Worm (Caenorhabditis elegans) whole organism, late embryonic: ENCODE measurements around the gene mrps-34.

Source experiments
- C08G9.2 ChIP-seq: sonication (generic microtip); optimal IDR thresholded peaks from 2 replicates; lab custom pipeline; 2016; ENCODE audit warnings: mild to moderate bottlenecking, missing genetic modification characterization, moderate library complexity, missing compliant biosample characterization
- C38D4.7 ChIP-seq: fragments of 200-800 bp; sonication (Bioruptor generic); optimal IDR thresholded peaks from 2 replicates; lab custom pipeline; 2018; ENCODE audit warnings: mild to moderate bottlenecking, missing genetic modification characterization, moderate library complexity, missing compliant biosample characterization
- F13H6.1 ChIP-seq: sonication (generic microtip); optimal IDR thresholded peaks from 2 replicates; lab custom pipeline; 2016; ENCODE audit warnings: missing genetic modification characterization, missing compliant biosample characterization
- K02D7.2 ChIP-seq: sonication (generic microtip); optimal IDR thresholded peaks from 2 replicates; lab custom pipeline; 2017; ENCODE audit warnings: mild to moderate bottlenecking, missing genetic modification characterization, missing compliant biosample characterization
- T23F11.4 ChIP-seq: fragments of 200-800 bp; sonication (Bioruptor generic); optimal IDR thresholded peaks from 2 replicates; lab custom pipeline; 2018; ENCODE audit warnings: mild to moderate bottlenecking, missing genetic modification characterization, missing compliant biosample characterization
- ahr-1 ChIP-seq: sonication (generic microtip); optimal IDR thresholded peaks from 2 replicates; lab custom pipeline; 2016; ENCODE audit warnings: missing genetic modification characterization, missing compliant biosample characterization
- ama-1 ChIP-seq: fragments of 150-350 bp; optimal IDR thresholded peaks from 2 replicates; lab custom pipeline; 2014
- ceh-14 ChIP-seq: sonication (generic microtip); optimal IDR thresholded peaks from 2 replicates; lab custom pipeline; 2016; ENCODE audit warnings: missing genotype, missing genetic modification characterization, missing compliant biosample characterization
- ceh-18 ChIP-seq: sonication (generic microtip); optimal IDR thresholded peaks from 2 replicates; lab custom pipeline; 2016; ENCODE audit warnings: missing genetic modification characterization, missing compliant biosample characterization
- ceh-19 ChIP-seq: fragments of 200-800 bp; sonication (Bioruptor generic); optimal IDR thresholded peaks from 2 replicates; lab custom pipeline; 2018; ENCODE audit warnings: mild to moderate bottlenecking, missing genetic modification characterization, missing compliant biosample characterization
- ceh-2 ChIP-seq: sonication (generic microtip); optimal IDR thresholded peaks from 2 replicates; lab custom pipeline; 2016; ENCODE audit warnings: missing genotype, missing genetic modification characterization, missing compliant biosample characterization
- ceh-22 ChIP-seq: sonication (generic microtip); optimal IDR thresholded peaks from 2 replicates; lab custom pipeline; 2017; ENCODE audit warnings: missing biosample characterization, missing genetic modification characterization
- ceh-24 ChIP-seq: sonication (generic microtip); optimal IDR thresholded peaks from 2 replicates; lab custom pipeline; 2016; ENCODE audit warnings: mild to moderate bottlenecking, missing genetic modification characterization, missing compliant biosample characterization
- ceh-30 ChIP-seq: fragments of 150-350 bp; optimal IDR thresholded peaks from 2 replicates; lab custom pipeline; 2014; ENCODE audit warnings: missing biosample characterization, missing genetic modification characterization
- ceh-31 ChIP-seq: sonication (generic microtip); optimal IDR thresholded peaks from 2 replicates; lab custom pipeline; 2016; ENCODE audit warnings: missing genetic modification characterization, missing compliant biosample characterization
- ceh-34 ChIP-seq: sonication (generic microtip); optimal IDR thresholded peaks from 2 replicates; lab custom pipeline; 2016; ENCODE audit warnings: mild to moderate bottlenecking, missing genetic modification characterization, missing compliant biosample characterization
- ceh-45 ChIP-seq: fragments of 200-800 bp; sonication (Bioruptor generic); IDR thresholded peaks from 2 replicates; pipeline ENCODE4 v1.3.6; 2022; ENCODE audit warnings: missing genetic modification reagents, missing genetic modification characterization, missing compliant biosample characterization
- ceh-48 ChIP-seq: sonication (generic microtip); optimal IDR thresholded peaks from 2 replicates; lab custom pipeline; 2016; ENCODE audit warnings: missing genetic modification characterization, inconsistent platforms, missing compliant biosample characterization
- ceh-6 ChIP-seq: fragments of 200-800 bp; sonication (Bioruptor generic); optimal IDR thresholded peaks from 2 replicates; lab custom pipeline; 2018; ENCODE audit warnings: mild to moderate bottlenecking, missing genetic modification characterization, missing compliant biosample characterization
- ceh-9 ChIP-seq: sonication (generic microtip); optimal IDR thresholded peaks from 2 replicates; lab custom pipeline; 2016; ENCODE audit warnings: mild to moderate bottlenecking, missing genetic modification characterization, inconsistent platforms, missing compliant biosample characterization
- che-1 ChIP-seq: sonication (generic microtip); optimal IDR thresholded peaks from 2 replicates; lab custom pipeline; 2016; ENCODE audit warnings: mild to moderate bottlenecking, missing genetic modification characterization, missing compliant biosample characterization
- dmd-4 ChIP-seq: sonication (generic microtip); optimal IDR thresholded peaks from 2 replicates; lab custom pipeline; 2016; ENCODE audit warnings: borderline replicate concordance, missing genetic modification characterization, missing compliant biosample characterization
- dve-1 ChIP-seq: sonication (generic microtip); optimal IDR thresholded peaks from 2 replicates; lab custom pipeline; 2017; ENCODE audit warnings: antibody characterized with exemption, mild to moderate bottlenecking, missing genetic modification characterization, missing compliant biosample characterization
- ets-4 ChIP-seq: sonication (generic microtip); optimal IDR thresholded peaks from 2 replicates; lab custom pipeline; 2016; ENCODE audit warnings: missing genetic modification characterization, missing compliant biosample characterization
- eyg-1 ChIP-seq: sonication (generic microtip); optimal IDR thresholded peaks from 2 replicates; lab custom pipeline; 2016; ENCODE audit warnings: missing genotype, missing genetic modification characterization, missing compliant biosample characterization
- fax-1 ChIP-seq: sonication (generic microtip); optimal IDR thresholded peaks from 2 replicates; lab custom pipeline; 2016; ENCODE audit warnings: missing genotype, missing genetic modification characterization, missing compliant biosample characterization
- fkh-10 ChIP-seq: fragments of 150-350 bp; optimal IDR thresholded peaks from 2 replicates; lab custom pipeline; 2014; ENCODE audit warnings: missing biosample characterization, missing genetic modification reagents, missing genetic modification characterization
- gmeb-2 ChIP-seq: sonication (generic microtip); optimal IDR thresholded peaks from 2 replicates; lab custom pipeline; 2016; ENCODE audit warnings: missing genetic modification characterization, inconsistent platforms, missing compliant biosample characterization
- hlh-15 ChIP-seq: sonication (generic microtip); optimal IDR thresholded peaks from 2 replicates; lab custom pipeline; 2016; ENCODE audit warnings: missing genetic modification characterization, missing compliant biosample characterization
- hlh-30 ChIP-seq: sonication (generic microtip); optimal IDR thresholded peaks from 2 replicates; lab custom pipeline; 2017; ENCODE audit warnings: antibody characterized with exemption, missing genetic modification characterization, missing compliant biosample characterization; ENCODE audit not compliant: insufficient read depth
- madf-2 ChIP-seq: sonication (generic microtip); optimal IDR thresholded peaks from 2 replicates; lab custom pipeline; 2017; ENCODE audit warnings: missing genetic modification characterization, missing compliant biosample characterization
- mec-3 ChIP-seq: sonication (generic microtip); optimal IDR thresholded peaks from 2 replicates; lab custom pipeline; 2016; ENCODE audit warnings: borderline replicate concordance, missing genetic modification characterization, missing compliant biosample characterization
- nhr-232 ChIP-seq: sonication (generic microtip); optimal IDR thresholded peaks from 2 replicates; lab custom pipeline; 2016; ENCODE audit warnings: missing genetic modification characterization, missing compliant biosample characterization
- npax-4 ChIP-seq: sonication (generic microtip); optimal IDR thresholded peaks from 2 replicates; lab custom pipeline; 2016; ENCODE audit warnings: missing genetic modification characterization, missing compliant biosample characterization
- odd-2 ChIP-seq: sonication (generic microtip); optimal IDR thresholded peaks from 2 replicates; lab custom pipeline; 2017; ENCODE audit warnings: antibody characterized with exemption, mild to moderate bottlenecking, missing genetic modification characterization, missing compliant biosample characterization
- pag-3 ChIP-seq: sonication (generic microtip); optimal IDR thresholded peaks from 2 replicates; lab custom pipeline; 2016; ENCODE audit warnings: missing compliant biosample characterization, missing genetic modification characterization, borderline replicate concordance
- pat-9 ChIP-seq: fragments of 200-800 bp; sonication (Bioruptor generic); optimal IDR thresholded peaks from 2 replicates; lab custom pipeline; 2018; ENCODE audit warnings: mild to moderate bottlenecking, missing genetic modification characterization, moderate library complexity, missing compliant biosample characterization
- pax-1 ChIP-seq: fragments of 150-350 bp; optimal IDR thresholded peaks from 2 replicates; lab custom pipeline; 2014; ENCODE audit warnings: missing biosample characterization, missing genetic modification characterization
- pha-2 ChIP-seq: sonication (generic microtip); optimal IDR thresholded peaks from 2 replicates; lab custom pipeline; 2017; ENCODE audit warnings: mild to moderate bottlenecking, missing genetic modification characterization, missing compliant biosample characterization
- pha-4 ChIP-seq: fragments of 150-350 bp; optimal IDR thresholded peaks from 2 replicates; lab custom pipeline; 2018; ENCODE audit warnings: missing biosample characterization, missing genetic modification reagents, missing genetic modification characterization
- pqm-1 ChIP-seq: sonication (generic microtip); optimal IDR thresholded peaks from 2 replicates; lab custom pipeline; 2016; ENCODE audit warnings: missing genetic modification characterization, missing compliant biosample characterization
- pros-1 ChIP-seq: fragments of 150-350 bp; optimal IDR thresholded peaks from 2 replicates; lab custom pipeline; 2014; ENCODE audit warnings: missing biosample characterization, missing genetic modification reagents, missing genetic modification characterization
- ref-2 ChIP-seq: sonication (generic microtip); optimal IDR thresholded peaks from 2 replicates; lab custom pipeline; 2016; ENCODE audit warnings: missing genetic modification characterization, missing compliant biosample characterization
- sdc-2 ChIP-seq: sonication (generic microtip); optimal IDR thresholded peaks from 2 replicates; lab custom pipeline; 2016; ENCODE audit warnings: missing genotype, missing genetic modification characterization, missing compliant biosample characterization
- sox-2 ChIP-seq: fragments of 200-800 bp; sonication (Bioruptor generic); IDR thresholded peaks from 2 replicates; pipeline ENCODE4 v1.3.6; 2022; ENCODE audit warnings: missing genetic modification reagents, missing genetic modification characterization, missing compliant biosample characterization
- sox-4 ChIP-seq: sonication (generic microtip); optimal IDR thresholded peaks from 2 replicates; lab custom pipeline; 2017; ENCODE audit warnings: mild to moderate bottlenecking, missing genetic modification characterization, inconsistent platforms, missing compliant biosample characterization
- tbx-2 ChIP-seq: sonication (generic microtip); optimal IDR thresholded peaks from 2 replicates; lab custom pipeline; 2016; ENCODE audit warnings: missing genetic modification characterization, missing compliant biosample characterization
- ttx-3 ChIP-seq: sonication (generic microtip); optimal IDR thresholded peaks from 2 replicates; lab custom pipeline; 2016; ENCODE audit warnings: missing genetic modification reagents, missing genetic modification characterization, missing compliant biosample characterization
- unc-3 ChIP-seq, 2 experiments: fragments of 200-800 bp in 1 of 2; sonication (Bioruptor generic) in 1 of 2; sonication (generic microtip) in 1 of 2; conservative IDR thresholded peaks in 1 of 2; optimal IDR thresholded peaks in 1 of 2; 2 replicates each; pipeline versions ENCODE4 v1.3.6 to Lab custom; 2016 to 2022; ENCODE audit warnings: missing compliant biosample characterization in 2 of 2, missing genetic modification characterization in 2 of 2, missing genetic modification reagents in 1 of 2
- unc-42 ChIP-seq: sonication (generic microtip); optimal IDR thresholded peaks from 2 replicates; lab custom pipeline; 2016; ENCODE audit warnings: missing genotype, missing genetic modification characterization, missing compliant biosample characterization
- unc-86 ChIP-seq: sonication (generic microtip); optimal IDR thresholded peaks from 2 replicates; lab custom pipeline; 2016; ENCODE audit warnings: missing genetic modification characterization, missing compliant biosample characterization
- zip-5 ChIP-seq: sonication (generic microtip); optimal IDR thresholded peaks from 2 replicates; lab custom pipeline; 2016; ENCODE audit warnings: missing genetic modification characterization, missing compliant biosample characterization
- ztf-16 ChIP-seq: sonication (generic microtip); optimal IDR thresholded peaks from 2 replicates; lab custom pipeline; 2017; ENCODE audit warnings: missing genetic modification characterization, missing compliant biosample characterization

The mrps-34 gene

ce11 chrIII:4568455-4568854 is 26.2 kb upstream of the mrps-34 start, which contains the start of gene idhg-1:
Gene idhg-1 (plus strand): TSS chrIII:4568797.
- peak; percentile 85 for TF ChIP-seq ceh-45 (GFP tag; lab: Robert Waterston, UW)
- TF ChIP-seq ref-2 (tag; lab: Kevin White, UChicago), result peak; percentile 99
- no peak for TF ChIP-seq pax-1 (tag; lab: Kevin White, UChicago)
- peak; percentile 94 for TF ChIP-seq C38D4.7 (GFP tag; lab: Kevin White, UChicago)
- TF ChIP-seq sox-2, result peak; percentile 67
- TF ChIP-seq gmeb-2 (tag; lab: Kevin White, UChicago), result peak; percentile 93
- TF ChIP-seq che-1, result peak; percentile 91
- TF ChIP-seq ceh-30 (tag; lab: Kevin White, UChicago), result peak; percentile 48
- TF ChIP-seq ceh-2, result peak; percentile 98
- TF ChIP-seq ttx-3 (tag; lab: Kevin White, UChicago), result peak; percentile 97
- peak; percentile 58 for TF ChIP-seq ceh-9 (tag; lab: Kevin White, UChicago)
- TF ChIP-seq ceh-24 (tag; lab: Kevin White, UChicago), result peak; percentile 94
- peak; percentile 67 for TF ChIP-seq unc-42 (tag; lab: Kevin White, UChicago)
- no peak for TF ChIP-seq pha-4
- peak; percentile 93 for TF ChIP-seq pag-3 (tag; lab: Kevin White, UChicago)
- peak; percentile 87 for TF ChIP-seq ceh-6 (GFP tag; lab: Kevin White, UChicago)
- TF ChIP-seq tbx-2 (tag; lab: Kevin White, UChicago), result peak; percentile 99
- TF ChIP-seq odd-2 (tag; lab: Kevin White, UChicago), result peak; percentile 96
- TF ChIP-seq hlh-30, result peak; percentile 68
- TF ChIP-seq pros-1, result no peak
- peak; percentile 68 for TF ChIP-seq ceh-22 (tag; lab: Kevin White, UChicago)
- TF ChIP-seq ama-1 (lab: Kevin White, UChicago), result no peak
- TF ChIP-seq zip-5 (tag; lab: Kevin White, UChicago), result peak; percentile 94
- peak; percentile 91 for TF ChIP-seq mec-3 (tag; lab: Kevin White, UChicago)
- peak; percentile 94 for TF ChIP-seq dmd-4
- peak; percentile 97 for TF ChIP-seq fax-1
- TF ChIP-seq unc-86 (tag; lab: Kevin White, UChicago), result peak; percentile 97
- peak; percentile 37 for TF ChIP-seq dve-1
- TF ChIP-seq ets-4 (tag; lab: Kevin White, UChicago), result peak; percentile 89
- peak; percentile 97 for TF ChIP-seq unc-3 (GFP tag; conservative IDR thresholded peaks at IDR 0.05; lab: Robert Waterston, UW)
- TF ChIP-seq unc-3 (tag; optimal IDR thresholded peaks at IDR 0.05; lab: Kevin White, UChicago), result peak; percentile 96
- TF ChIP-seq C08G9.2 (tag; lab: Kevin White, UChicago), result peak; percentile 95
- peak; percentile 96 for TF ChIP-seq pat-9 (tag; lab: Kevin White, UChicago)
- peak; percentile 99 for TF ChIP-seq F13H6.1
- TF ChIP-seq ceh-14 (tag; lab: Kevin White, UChicago), result peak; percentile 99
- TF ChIP-seq pqm-1 (tag; lab: Kevin White, UChicago), result peak; percentile 85
- TF ChIP-seq sdc-2 (tag; lab: Kevin White, UChicago), result peak; percentile 88
- peak; percentile 98 for TF ChIP-seq sox-4 (tag; lab: Kevin White, UChicago)
- TF ChIP-seq ceh-34 (tag; lab: Kevin White, UChicago), result peak; percentile 98
- TF ChIP-seq ceh-19 (GFP tag; lab: Kevin White, UChicago), result peak; percentile 96
- TF ChIP-seq T23F11.4 (GFP tag; lab: Kevin White, UChicago), result peak; percentile 92
- TF ChIP-seq npax-4 (tag; lab: Kevin White, UChicago), result peak; percentile 94
- TF ChIP-seq ceh-31 (tag; lab: Kevin White, UChicago), result peak; percentile 98
- TF ChIP-seq madf-2 (tag; lab: Kevin White, UChicago), result peak; percentile 94
- TF ChIP-seq hlh-15, result peak; percentile 97
- peak; percentile 96 for TF ChIP-seq eyg-1 (tag; lab: Kevin White, UChicago)
- TF ChIP-seq ceh-18 (tag; lab: Kevin White, UChicago), result peak; percentile 90
- peak; percentile 90 for TF ChIP-seq fkh-10 (GFP tag; lab: Kevin White, UChicago)
- peak; percentile 96 for TF ChIP-seq ceh-48
- TF ChIP-seq ztf-16, result peak; percentile 95
- peak; percentile 95 for TF ChIP-seq ahr-1 (tag; lab: Kevin White, UChicago)
- peak; percentile 94 for TF ChIP-seq pha-2 (tag; lab: Kevin White, UChicago)
- peak; percentile 97 for TF ChIP-seq nhr-232
- TF ChIP-seq K02D7.2 (tag; lab: Kevin White, UChicago), result peak; percentile 90
